Fruit fly (Drosophila melanogaster) whole organism, wandering third instar larva: ENCODE measurements around the gene REPTOR.

ENCODE experiments used
- Abd-B ChIP-seq: fragments of >200 bp; optimal IDR thresholded peaks from 2 replicates; lab custom pipeline; 2017; ENCODE audit warnings: missing biosample characterization, missing genetic modification characterization
- CG9705 ChIP-seq: fragments of 200-800 bp; sonication (Bioruptor generic); optimal IDR thresholded peaks from 2 replicates; lab custom pipeline; 2018; ENCODE audit warnings: missing biosample characterization, mild to moderate bottlenecking, missing genetic modification characterization
- OdsH ChIP-seq: fragments of 200-800 bp; sonication (Bioruptor generic); optimal IDR thresholded peaks from 2 replicates; lab custom pipeline; 2016; ENCODE audit warnings: missing biosample characterization, mild to moderate bottlenecking, missing genetic modification characterization
- Rel ChIP-seq, 2 experiments: fragments of 200-800 bp; sonication (Bioruptor generic) in 1 of 2; optimal IDR thresholded peaks; 2 replicates in 1 of 2; 3 replicates in 1 of 2; lab custom pipeline; 2016 to 2019; ENCODE audit warnings: mild to moderate bottlenecking in 2 of 2, missing biosample characterization in 2 of 2, missing genetic modification characterization in 2 of 2, moderate library complexity in 1 of 2
- dl ChIP-seq, 2 experiments: fragments of 175-275, 200-275 bp in 1 of 2; fragments of 200-275 bp in 1 of 2; sonication (Bioruptor generic); optimal IDR thresholded peaks; lab custom pipeline; 2018; ENCODE audit warnings: mild to moderate bottlenecking in 2 of 2, missing biosample characterization in 2 of 2, missing genetic modification characterization in 2 of 2, moderate library complexity in 2 of 2; ENCODE audit not compliant: partially characterized antibody in 2 of 2, insufficient read depth in 1 of 2
- h ChIP-seq: fragments of 200-800 bp; sonication (Bioruptor generic); optimal IDR thresholded peaks from 3 replicates; lab custom pipeline; 2016; ENCODE audit warnings: missing biosample characterization, mild to moderate bottlenecking, missing genetic modification characterization
- pan ChIP-seq: fragments of >200 bp; optimal IDR thresholded peaks from 2 replicates; lab custom pipeline; 2017
- rgr ChIP-seq: fragments of 200-800 bp; sonication (Bioruptor generic); optimal IDR thresholded peaks from 3 replicates; lab custom pipeline; 2016; ENCODE audit warnings: missing biosample characterization, mild to moderate bottlenecking, missing genetic modification characterization
- sv ChIP-seq: fragments of 200-800 bp; sonication (Bioruptor generic); optimal IDR thresholded peaks from 3 replicates; lab custom pipeline; 2016; ENCODE audit warnings: missing biosample characterization, missing genetic modification characterization
- usp ChIP-seq: fragments of >200 bp; optimal IDR thresholded peaks from 2 replicates; lab custom pipeline; 2017; ENCODE audit warnings: missing biosample characterization, missing genetic modification characterization

- TF ChIP-seq sv (GFP tag; lab: Kevin White, UChicago) (no peak), Rel (GFP tag; optimal IDR thresholded peaks at IDR 0.05; lab: Kevin White, UChicago) (no peak), Rel (tag; optimal IDR thresholded peaks at IDR 0.05; lab: Kevin White, UChicago) (peak; percentile 10), Abd-B (no peak), usp (GFP tag; lab: Kevin White, UChicago) (no peak), OdsH (GFP tag; lab: Kevin White, UChicago) (no peak), rgr (GFP tag; lab: Kevin White, UChicago) (no peak), pan (no peak), CG9705 (GFP tag; lab: Kevin White, UChicago) (no peak), h (GFP tag; lab: Kevin White, UChicago) (no peak), dl (GFP tag; optimal IDR thresholded peaks at IDR 0.05; lab: Kevin White, UChicago; ENCODE audit: insufficient read depth in 1 of 2, partially characterized antibody in 2 of 2) (no peak)
Observed at dm6 chr3R:24588829-24589638, 6.4 kb upstream of the REPTOR start.
